Worm (Caenorhabditis elegans) whole organism, L2 larva: ENCODE measurements around the gene E04D5.5.

Experiments used
- C34F6.9 ChIP-seq: fragments of 150-350 bp; optimal IDR thresholded peaks from 2 replicates; lab custom pipeline; 2014; ENCODE audit warnings: missing biosample characterization, missing genetic modification characterization
- F13H6.1 ChIP-seq: sonication (generic microtip); optimal IDR thresholded peaks from 2 replicates; lab custom pipeline; 2016; ENCODE audit warnings: missing genetic modification characterization, missing compliant biosample characterization
- R02D3.7 ChIP-seq: fragments of 150-350 bp; optimal IDR thresholded peaks from 2 replicates; lab custom pipeline; 2014; ENCODE audit warnings: missing biosample characterization, missing genetic modification characterization
- Y55F3AM.14 ChIP-seq: fragments of 200-800 bp; sonication (Bioruptor generic); optimal IDR thresholded peaks from 2 replicates; lab custom pipeline; 2018; ENCODE audit warnings: mild to moderate bottlenecking, missing genetic modification characterization, missing compliant biosample characterization
- ZK546.5 ChIP-seq: sonication (generic microtip); optimal IDR thresholded peaks from 2 replicates; lab custom pipeline; 2017; ENCODE audit warnings: missing biosample characterization, missing genetic modification characterization
- alr-1 ChIP-seq: fragments of 150-350 bp; optimal IDR thresholded peaks from 2 replicates; lab custom pipeline; 2014; ENCODE audit warnings: missing biosample characterization, missing genetic modification characterization
- aly-2 ChIP-seq: fragments of 150-350 bp; optimal IDR thresholded peaks from 2 replicates; lab custom pipeline; 2014; ENCODE audit warnings: missing biosample characterization, missing genetic modification characterization
- ama-1 ChIP-seq: fragments of 150-350 bp; optimal IDR thresholded peaks from 2 replicates; lab custom pipeline; 2018; ENCODE audit warnings: inconsistent platforms
- blmp-1 ChIP-seq: sonication (generic microtip); optimal IDR thresholded peaks from 2 replicates; lab custom pipeline; 2017; ENCODE audit warnings: missing genetic modification characterization, mild to moderate bottlenecking, missing compliant biosample characterization, antibody characterized with exemption, moderate library complexity; ENCODE audit not compliant: insufficient read depth
- ceh-16 ChIP-seq: fragments of 150-350 bp; optimal IDR thresholded peaks from 2 replicates; lab custom pipeline; 2014; ENCODE audit warnings: missing biosample characterization, missing genetic modification characterization
- ceh-82 ChIP-seq: fragments of 150-350 bp; optimal IDR thresholded peaks from 2 replicates; lab custom pipeline; 2014; ENCODE audit warnings: missing biosample characterization, missing genetic modification characterization
- crh-2 ChIP-seq: sonication (generic microtip); optimal IDR thresholded peaks from 2 replicates; lab custom pipeline; 2017; ENCODE audit warnings: missing biosample characterization, missing genetic modification characterization
- dmd-4 ChIP-seq: sonication (generic microtip); optimal IDR thresholded peaks from 2 replicates; lab custom pipeline; 2017; ENCODE audit warnings: missing biosample characterization, missing genetic modification characterization
- egl-27 ChIP-seq: sonication (generic microtip); optimal IDR thresholded peaks from 3 replicates; lab custom pipeline; 2017; ENCODE audit warnings: missing biosample characterization, missing genetic modification reagents, missing genetic modification characterization
- elt-1 ChIP-seq: fragments of 150-350 bp; optimal IDR thresholded peaks from 2 replicates; lab custom pipeline; 2014; ENCODE audit warnings: missing biosample characterization, missing genetic modification characterization
- elt-3 ChIP-seq: sonication (generic microtip); optimal IDR thresholded peaks from 2 replicates; lab custom pipeline; 2017; ENCODE audit warnings: missing biosample characterization, missing genetic modification characterization
- fos-1 ChIP-seq: fragments of 150-350 bp; optimal IDR thresholded peaks from 2 replicates; lab custom pipeline; 2014; ENCODE audit warnings: missing biosample characterization, missing genetic modification characterization
- gmeb-1 ChIP-seq: fragments of 150-350 bp; optimal IDR thresholded peaks from 2 replicates; lab custom pipeline; 2014; ENCODE audit warnings: missing biosample characterization, missing genetic modification characterization
- lin-11 ChIP-seq: fragments of 150-350 bp; sonication (generic microtip); optimal IDR thresholded peaks from 2 replicates; lab custom pipeline; 2014; ENCODE audit warnings: missing biosample characterization, missing genetic modification characterization, inconsistent platforms, mixed read lengths
- lin-13 ChIP-seq: fragments of 150-350 bp; optimal IDR thresholded peaks from 2 replicates; lab custom pipeline; 2014; ENCODE audit warnings: missing biosample characterization, missing genetic modification reagents, missing genetic modification characterization
- lin-39 ChIP-seq: fragments of 150-350 bp; optimal IDR thresholded peaks from 2 replicates; lab custom pipeline; 2014; ENCODE audit warnings: missing biosample characterization, missing genetic modification reagents, missing genetic modification characterization
- lsy-2 ChIP-seq, 2 experiments: fragments of 150-350 bp in 1 of 2; sonication (generic microtip) in 1 of 2; optimal IDR thresholded peaks; 2 replicates each; lab custom pipeline; 2014 to 2017; ENCODE audit warnings: missing biosample characterization in 2 of 2, missing genetic modification characterization in 2 of 2
- mab-5 ChIP-seq: fragments of 150-350 bp; optimal IDR thresholded peaks from 2 replicates; lab custom pipeline; 2014; ENCODE audit warnings: missing biosample characterization, missing genetic modification characterization
- mbf-1 ChIP-seq: sonication (generic microtip); optimal IDR thresholded peaks from 2 replicates; lab custom pipeline; 2017; ENCODE audit warnings: missing biosample characterization, missing genetic modification characterization
- mdl-1 ChIP-seq, 2 experiments: fragments of 150-350 bp in 1 of 2; sonication (generic microtip) in 1 of 2; optimal IDR thresholded peaks; 2 replicates each; lab custom pipeline; 2017; ENCODE audit warnings: missing biosample characterization in 2 of 2, missing genetic modification characterization in 2 of 2
- nhr-10 ChIP-seq: sonication (generic microtip); optimal IDR thresholded peaks from 2 replicates; lab custom pipeline; 2017; ENCODE audit warnings: missing biosample characterization, missing genetic modification characterization
- nhr-11 ChIP-seq: fragments of 150-350 bp; optimal IDR thresholded peaks from 2 replicates; lab custom pipeline; 2014; ENCODE audit warnings: missing biosample characterization, missing genetic modification characterization
- nhr-12 ChIP-seq: fragments of 150-350 bp; optimal IDR thresholded peaks from 2 replicates; lab custom pipeline; 2014; ENCODE audit warnings: missing biosample characterization, missing genetic modification characterization
- nhr-129 ChIP-seq: fragments of 150-350 bp; optimal IDR thresholded peaks from 2 replicates; lab custom pipeline; 2014; ENCODE audit warnings: missing biosample characterization, missing genetic modification characterization
- nhr-21 ChIP-seq: fragments of 150-350 bp; optimal IDR thresholded peaks from 2 replicates; lab custom pipeline; 2014; ENCODE audit warnings: missing biosample characterization, missing genetic modification characterization
- nhr-23 ChIP-seq: fragments of 150-350 bp; optimal IDR thresholded peaks from 2 replicates; lab custom pipeline; 2014; ENCODE audit warnings: missing biosample characterization, missing genetic modification reagents, missing genetic modification characterization
- nhr-237 ChIP-seq: fragments of 150-350 bp; optimal IDR thresholded peaks from 2 replicates; lab custom pipeline; 2014; ENCODE audit warnings: missing biosample characterization, missing genetic modification characterization
- nhr-25 ChIP-seq: fragments of 150-350 bp; sonication (generic microtip); optimal IDR thresholded peaks from 3 replicates; lab custom pipeline; 2014; ENCODE audit warnings: missing biosample characterization, missing genetic modification characterization
- nhr-6 ChIP-seq: fragments of 150-350 bp; optimal IDR thresholded peaks from 2 replicates; lab custom pipeline; 2014; ENCODE audit warnings: missing biosample characterization, missing genetic modification characterization
- nhr-77 ChIP-seq: fragments of 150-350 bp; optimal IDR thresholded peaks from 2 replicates; lab custom pipeline; 2014; ENCODE audit warnings: missing biosample characterization, missing genetic modification characterization
- peb-1 ChIP-seq: fragments of 150-350 bp; optimal IDR thresholded peaks from 2 replicates; lab custom pipeline; 2014; ENCODE audit warnings: missing biosample characterization, missing genetic modification characterization
- sem-4 ChIP-seq: fragments of 150-350 bp; optimal IDR thresholded peaks from 2 replicates; lab custom pipeline; 2014; ENCODE audit warnings: missing biosample characterization, missing genetic modification reagents, missing genetic modification characterization
- skn-1 ChIP-seq: sonication (generic microtip); optimal IDR thresholded peaks from 2 replicates; lab custom pipeline; 2017; ENCODE audit warnings: missing biosample characterization, missing genetic modification characterization
- sma-3 ChIP-seq: sonication (generic microtip); optimal IDR thresholded peaks from 2 replicates; lab custom pipeline; 2016; ENCODE audit warnings: missing genetic modification reagents, missing genetic modification characterization, missing compliant biosample characterization
- sma-9 ChIP-seq, 2 experiments: fragments of 150-350 bp in 1 of 2; sonication (generic microtip) in 1 of 2; optimal IDR thresholded peaks; 2 replicates each; lab custom pipeline; 2014 to 2016; ENCODE audit warnings: missing genetic modification characterization in 2 of 2, mild to moderate bottlenecking in 1 of 2, missing biosample characterization in 1 of 2, missing compliant biosample characterization in 1 of 2, missing genetic modification reagents in 1 of 2, moderate library complexity in 1 of 2
- snpc-4 ChIP-seq: fragments of 150-350 bp; optimal IDR thresholded peaks from 2 replicates; lab custom pipeline; 2014; ENCODE audit warnings: missing biosample characterization, missing genetic modification characterization
- unc-39 ChIP-seq: fragments of 150-350 bp; optimal IDR thresholded peaks from 2 replicates; lab custom pipeline; 2014; ENCODE audit warnings: missing biosample characterization, missing genetic modification characterization
- unc-55 ChIP-seq: fragments of 150-350 bp; sonication (generic microtip); optimal IDR thresholded peaks from 3 replicates; lab custom pipeline; 2014; ENCODE audit warnings: missing biosample characterization, missing genetic modification reagents, missing genetic modification characterization
- unc-62 ChIP-seq: fragments of 150-350 bp; optimal IDR thresholded peaks from 2 replicates; lab custom pipeline; 2014; ENCODE audit warnings: missing biosample characterization, missing genetic modification reagents, missing genetic modification characterization
- zag-1 ChIP-seq: fragments of 150-350 bp; optimal IDR thresholded peaks from 2 replicates; lab custom pipeline; 2014; ENCODE audit warnings: missing biosample characterization, missing genetic modification characterization
- ztf-1 ChIP-seq: fragments of 200-800 bp; sonication (Bioruptor generic); conservative IDR thresholded peaks from 2 replicates; pipeline ENCODE4 v1.3.6; 2022; ENCODE audit warnings: missing genetic modification characterization, missing compliant biosample characterization
- ztf-11 ChIP-seq: sonication (generic microtip); optimal IDR thresholded peaks from 2 replicates; lab custom pipeline; 2017; ENCODE audit warnings: missing biosample characterization, missing genetic modification characterization
- ztf-4 ChIP-seq: fragments of 150-350 bp; optimal IDR thresholded peaks from 2 replicates; lab custom pipeline; 2014; ENCODE audit warnings: missing biosample characterization, missing genetic modification characterization

The E04D5.5 gene

DNA sequence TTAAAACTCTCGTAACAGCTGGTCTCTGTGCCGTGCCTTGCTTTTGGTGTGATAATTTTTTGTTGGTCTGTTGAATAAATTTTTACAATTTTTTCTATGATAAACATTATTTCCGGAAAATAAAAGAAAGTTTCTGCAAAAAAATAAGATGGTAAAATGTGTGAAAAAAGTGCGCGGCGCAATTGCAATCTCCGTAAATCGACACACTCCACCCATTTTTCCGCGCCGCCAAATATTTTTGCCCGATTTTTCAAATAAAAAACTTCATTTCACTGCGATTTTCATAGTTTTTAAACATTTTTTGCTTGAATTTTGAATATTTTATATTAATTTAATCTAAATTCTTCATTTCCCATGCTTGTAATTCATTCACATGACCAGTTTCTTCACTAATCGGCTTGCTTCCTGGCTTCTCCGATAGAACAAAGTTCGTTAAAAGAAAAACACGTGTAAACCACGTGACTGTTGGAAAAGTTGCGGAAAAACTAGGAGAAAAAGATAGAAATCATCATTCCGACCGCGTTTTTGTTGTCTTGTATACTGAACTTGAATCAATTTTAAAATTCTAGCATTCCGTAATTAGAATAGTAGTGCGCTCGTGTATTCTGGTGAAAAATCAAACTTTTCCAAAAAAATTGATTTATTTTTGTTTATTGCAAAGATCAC, 22.9 kb upstream of the E04D5.5 start:
- TF ChIP-seq skn-1 (tag; lab: Kevin White, UChicago) (no peak), unc-39 (tag; lab: Kevin White, UChicago) (no peak), unc-55 (GFP tag; lab: Kevin White, UChicago) (peak; percentile 75), ceh-16 (tag; lab: Kevin White, UChicago) (no peak), lsy-2 (tag; optimal IDR thresholded peaks at IDR 0.05; lab: Kevin White, UChicago) (peak; percentile 14 to 86), mdl-1 (tag; optimal IDR thresholded peaks at IDR 0.05; lab: Kevin White, UChicago) (no peak), nhr-237 (tag; lab: Kevin White, UChicago) (no peak), fos-1 (peak; percentile 64), dmd-4 (tag; lab: Kevin White, UChicago) (no peak), sem-4 (tag; lab: Kevin White, UChicago) (peak; percentile 90), F13H6.1 (peak; percentile 79), sma-3 (GFP tag; lab: Kevin White, UChicago) (peak; percentile 83), peb-1 (no peak), lin-11 (tag; lab: Kevin White, UChicago) (peak; percentile 33), blmp-1 (tag; lab: Kevin White, UChicago) (no peak), nhr-25 (tag; lab: Kevin White, UChicago) (peak; percentile 76), ama-1 (lab: Kevin White, UChicago) (peak; percentile 50), mab-5 (tag; lab: Kevin White, UChicago) (peak; percentile 41), ceh-82 (tag; lab: Kevin White, UChicago) (no peak), crh-2 (peak; percentile 73), ztf-11 (tag; lab: Kevin White, UChicago) (no peak), alr-1 (tag; lab: Kevin White, UChicago) (no peak), ztf-1 (no peak), elt-1 (tag; lab: Kevin White, UChicago) (no peak), unc-62 (GFP tag; lab: Kevin White, UChicago) (no peak), nhr-77 (tag; lab: Kevin White, UChicago) (no peak), C34F6.9 (tag; lab: Kevin White, UChicago) (peak; percentile 76), aly-2 (tag; lab: Kevin White, UChicago) (no peak), Y55F3AM.14 (GFP tag; lab: Kevin White, UChicago) (no peak), ZK546.5 (tag; lab: Kevin White, UChicago) (peak; percentile 7), nhr-12 (no peak), mbf-1 (tag; lab: Kevin White, UChicago) (no peak), snpc-4 (tag; lab: Kevin White, UChicago) (peak; percentile 24), lin-39 (tag; lab: Kevin White, UChicago) (no peak), nhr-23 (tag; lab: Kevin White, UChicago) (no peak), nhr-21 (tag; lab: Kevin White, UChicago) (peak; percentile 58), ztf-4 (tag; lab: Kevin White, UChicago) (peak; percentile 75), nhr-11 (tag; lab: Kevin White, UChicago) (no peak), sma-9 (GFP tag; optimal IDR thresholded peaks at IDR 0.05; lab: Kevin White, UChicago) (peak; percentile 67), sma-9 (tag; optimal IDR thresholded peaks at IDR 0.05; lab: Kevin White, UChicago) (no peak), elt-3 (tag; lab: Kevin White, UChicago) (no peak), nhr-10 (tag; lab: Kevin White, UChicago) (no peak), egl-27 (tag; lab: Kevin White, UChicago) (peak; percentile 31), zag-1 (tag; lab: Kevin White, UChicago) (no peak), nhr-6 (tag; lab: Kevin White, UChicago) (peak; percentile 32), R02D3.7 (tag; lab: Kevin White, UChicago) (peak; percentile 94), gmeb-1 (peak; percentile 69), nhr-129 (tag; lab: Kevin White, UChicago) (peak; percentile 27), lin-13 (GFP tag; lab: Kevin White, UChicago) (peak; percentile 74)
